Fruit fly (Drosophila melanogaster): ENCODE data around the gene CG3402.
A peak's percentile ranks its signal among the peaks of the same experiment; 100 is the strongest.

The CG3402 gene

DNA sequence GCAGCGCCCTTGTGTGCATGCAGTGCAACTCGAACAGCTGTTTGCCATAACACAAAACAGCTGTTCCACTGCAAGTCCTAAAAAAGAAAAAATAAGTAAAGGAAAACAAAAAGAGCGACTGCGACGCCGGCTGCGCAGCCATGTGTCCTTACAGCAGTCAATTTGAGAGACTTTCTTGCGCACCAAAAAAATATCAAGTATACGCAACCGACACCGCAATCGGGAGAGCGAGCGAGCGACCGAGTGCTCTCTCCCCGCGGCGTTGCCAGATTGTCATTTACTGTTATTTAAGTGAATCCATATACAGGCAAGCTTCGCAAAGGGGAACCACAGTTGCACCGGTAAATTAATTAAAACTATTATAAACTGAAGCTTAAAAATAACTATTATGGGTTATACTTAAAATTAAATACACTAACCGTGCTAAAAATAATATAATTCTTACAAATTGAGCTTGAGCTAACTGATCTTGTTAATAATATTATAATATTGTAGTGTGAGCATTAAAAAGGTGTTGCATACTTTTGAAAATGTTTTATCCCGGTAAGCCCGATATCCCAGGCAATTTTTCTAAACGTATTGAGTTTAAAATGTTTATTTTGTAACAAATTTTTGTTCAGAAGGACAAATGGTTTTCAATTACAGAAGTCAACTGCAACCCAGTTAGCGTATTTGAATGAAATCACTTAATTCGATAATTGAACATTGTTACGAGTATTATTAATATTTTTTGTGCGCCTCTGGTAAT lies 22.6 kb downstream of the CG3402 start (continued):
- TF ChIP-seq CG31224 (GFP tag; IDR thresholded peaks at IDR 0.05) (0 out of 2 replicates have a peak, but pooled peaks have one; percentile 22), Ravus (GFP tag; IDR thresholded peaks at IDR 0.05) (no peak), tgo (GFP tag; IDR thresholded peaks at IDR 0.05) (peak; percentile 59; the same call in 2 of the 3 replicates), CG3847 (GFP tag; IDR thresholded peaks at IDR 0.05) (peak; percentile 40; the same call in 1 of the 2 replicates), slou (GFP tag; optimal IDR thresholded peaks at IDR 0.05) (no peak), twi (tag; optimal IDR thresholded peaks at IDR 0.05) (no peak), CG16815 (GFP tag; optimal IDR thresholded peaks at IDR 0.05) (peak; percentile 26), ttk (GFP tag; IDR thresholded peaks at IDR 0.05) (peak; percentile 44; the same call in 1 of the 2 replicates), Kr (GFP tag; optimal IDR thresholded peaks at IDR 0.05) (no peak), YL-1 (GFP tag; optimal IDR thresholded peaks at IDR 0.05) (no peak), CG10462 (GFP tag; optimal IDR thresholded peaks at IDR 0.05) (peak; percentile 35), caup (GFP tag; optimal IDR thresholded peaks at IDR 0.05; ENCODE audit: severe bottlenecking) (no peak), CG1602 (GFP tag; optimal IDR thresholded peaks at IDR 0.05) (peak; percentile 9), CG10267 (tag; optimal IDR thresholded peaks at IDR 0.05) (peak; percentile 12), Usf (GFP tag; optimal IDR thresholded peaks at IDR 0.05) (no peak), ham (GFP tag; IDR thresholded peaks at IDR 0.05) (no peak), CG14050 (GFP tag; IDR thresholded peaks at IDR 0.05) (peak; percentile 23; the same call in 1 of the 3 replicates), ase (GFP tag; IDR thresholded peaks at IDR 0.05) (peak; percentile 72; the same call in 2 of the 3 replicates), CG2875 (GFP tag; optimal IDR thresholded peaks at IDR 0.05) (no peak), tap (tag; optimal IDR thresholded peaks at IDR 0.05) (no peak), lbe (GFP tag; optimal IDR thresholded peaks at IDR 0.05) (no peak), CG31441 (GFP tag; IDR thresholded peaks at IDR 0.05) (no peak), Pdp1 (GFP tag; optimal IDR thresholded peaks at IDR 0.05) (peak in 1 of 2 experiments; percentile 86), dpn (GFP tag; optimal IDR thresholded peaks at IDR 0.05) (peak in 1 of 2 experiments; percentile 25), CG12744 (GFP tag; optimal IDR thresholded peaks at IDR 0.05) (no peak), zfh1 (GFP tag; IDR thresholded peaks at IDR 0.05) (peak; percentile 54; the same call in 1 of the 3 replicates), CG2678 (tag; optimal IDR thresholded peaks at IDR 0.05) (peak; percentile 58), CG18262 (tag; optimal IDR thresholded peaks at IDR 0.05) (peak; percentile 40), Sox102F (GFP tag; optimal IDR thresholded peaks at IDR 0.05) (peak; percentile 39), schlank (tag; optimal IDR thresholded peaks at IDR 0.05) (no peak), lilli (GFP tag; optimal IDR thresholded peaks at IDR 0.05) (peak; percentile 57), CG12219 (GFP tag; optimal IDR thresholded peaks at IDR 0.05) (no peak), stwl (tag; optimal IDR thresholded peaks at IDR 0.05) (peak; percentile 13), CG1832 (GFP tag; optimal IDR thresholded peaks at IDR 0.05) (no peak), D19A (tag; optimal IDR thresholded peaks at IDR 0.05) (peak; percentile 21), Dfd (GFP tag; optimal IDR thresholded peaks at IDR 0.05) (no peak), Sox100B (GFP tag; optimal IDR thresholded peaks at IDR 0.05) (peak; percentile 50), pfk (GFP tag; optimal IDR thresholded peaks at IDR 0.05) (no peak), CG6272 (GFP tag; IDR thresholded peaks at IDR 0.05) (no peak; the same call in 1 of the 2 replicates), CG30403 (GFP tag; optimal IDR thresholded peaks at IDR 0.05) (peak; percentile 68), HLH3B (GFP tag; IDR thresholded peaks at IDR 0.05) (peak; percentile 52; the same call in 1 of the 2 replicates), CG14667 (GFP tag; IDR thresholded peaks at IDR 0.05) (peak; percentile 56), HLH4C (GFP tag; IDR thresholded peaks at IDR 0.05; ENCODE audit: partially characterized antibody) (no peak), otp (GFP tag; IDR thresholded peaks at IDR 0.05) (peak; percentile 49; the same call in 2 of the 3 replicates), Ets65A (GFP tag) (peak; percentile 81), Hsf (GFP tag; optimal IDR thresholded peaks at IDR 0.05) (peak; percentile 42), sd (tag; optimal IDR thresholded peaks at IDR 0.05) (no peak), ci (GFP tag; IDR thresholded peaks at IDR 0.05) (peak; percentile 60), CG7987 (GFP tag; optimal IDR thresholded peaks at IDR 0.05) (no peak)

All from whole organism, embryonic.